Fruit fly (Drosophila melanogaster) whole organism, embryonic: Measurements from ENCODE around the gene Jhbp11.

Experiments used
- Asciz ChIP-seq: fragments of 200-800 bp; sonication (Bioruptor generic); optimal IDR thresholded peaks from 2 replicates; lab custom pipeline; 2017; ENCODE audit warnings: missing biosample characterization, mild to moderate bottlenecking, missing genetic modification characterization, missing genetic modification reagents
- CG10543 ChIP-seq: fragments of 200-800 bp; sonication (Bioruptor generic); optimal IDR thresholded peaks from 3 replicates; lab custom pipeline; 2017; ENCODE audit warnings: missing biosample characterization, mild to moderate bottlenecking, missing genetic modification characterization, moderate library complexity
- CG12236 ChIP-seq: fragments of 200-800 bp; sonication (Bioruptor generic); optimal IDR thresholded peaks from 2 replicates; lab custom pipeline; 2016; ENCODE audit warnings: missing biosample characterization, missing genetic modification characterization
- CG13123 ChIP-seq: fragments of 200-800 bp; sonication (Bioruptor generic); optimal IDR thresholded peaks from 2 replicates; lab custom pipeline; 2016; ENCODE audit warnings: missing biosample characterization, missing genetic modification characterization
- CG13624 ChIP-seq: fragments of 200-800 bp; sonication (Bioruptor generic); optimal IDR thresholded peaks from 2 replicates; lab custom pipeline; 2016; ENCODE audit warnings: missing biosample characterization, missing genetic modification characterization
- CG14710 ChIP-seq: fragments of 200-800 bp; sonication (Bioruptor generic); optimal IDR thresholded peaks from 3 replicates; lab custom pipeline; 2019; ENCODE audit warnings: missing biosample characterization, mild to moderate bottlenecking, missing genetic modification characterization, moderate library complexity
- CG17568 ChIP-seq: fragments of 200-800 bp; sonication (Bioruptor generic); optimal IDR thresholded peaks from 2 replicates; lab custom pipeline; 2018; ENCODE audit warnings: missing biosample characterization, mild to moderate bottlenecking, missing genetic modification characterization, moderate library complexity
- CG17802 ChIP-seq: fragments of 200-800 bp; sonication (Bioruptor generic); optimal IDR thresholded peaks from 2 replicates; lab custom pipeline; 2018; ENCODE audit warnings: missing biosample characterization, mild to moderate bottlenecking, missing genetic modification characterization, moderate library complexity
- CG18764 ChIP-seq: fragments of 200-800 bp; sonication (Bioruptor generic); optimal IDR thresholded peaks from 3 replicates; lab custom pipeline; 2016; ENCODE audit warnings: missing biosample characterization, missing genetic modification characterization
- CG2120 ChIP-seq: fragments of 200-800 bp; sonication (Bioruptor generic); optimal IDR thresholded peaks from 3 replicates; lab custom pipeline; 2016; ENCODE audit warnings: missing biosample characterization, missing genetic modification characterization
- CG2199 ChIP-seq: fragments of 200-800 bp; sonication (Bioruptor generic); IDR thresholded peaks from 3 replicates; pipeline ENCODE4 v1.3.6; 2022; ENCODE audit warnings: missing biosample characterization, missing genetic modification characterization
- CG2202 ChIP-seq: fragments of 200-800 bp; sonication (Bioruptor generic); optimal IDR thresholded peaks from 2 replicates; lab custom pipeline; 2018; ENCODE audit warnings: missing biosample characterization, mild to moderate bottlenecking, missing genetic modification characterization
- CG30020 ChIP-seq: fragments of 200-800 bp; optimal IDR thresholded peaks from 2 replicates; lab custom pipeline; 2019; ENCODE audit warnings: missing biosample characterization, mild to moderate bottlenecking, missing genetic modification characterization, moderate library complexity
- CG31365 ChIP-seq: fragments of 200-800 bp; sonication (Bioruptor generic); optimal IDR thresholded peaks from 2 replicates; lab custom pipeline; 2018; ENCODE audit warnings: missing biosample characterization, mild to moderate bottlenecking, missing genetic modification characterization
- CG3163 ChIP-seq: fragments of 200-800 bp; sonication (Bioruptor generic); optimal IDR thresholded peaks from 3 replicates; lab custom pipeline; 2016; ENCODE audit warnings: missing biosample characterization, missing genetic modification characterization
- CG33213 ChIP-seq: fragments of 200-800 bp; sonication (Bioruptor generic); optimal IDR thresholded peaks from 3 replicates; lab custom pipeline; 2016; ENCODE audit warnings: missing biosample characterization, missing genetic modification characterization
- CG34224 ChIP-seq: fragments of 200-800 bp; sonication (Bioruptor generic); IDR thresholded peaks from 3 replicates; pipeline ENCODE4 v1.3.6; 2022; ENCODE audit warnings: missing biosample characterization, missing genetic modification characterization; ENCODE audit not compliant: partially characterized antibody
- CG4617 ChIP-seq: fragments of 200-800 bp; sonication (Bioruptor generic); optimal IDR thresholded peaks from 3 replicates; lab custom pipeline; 2016; ENCODE audit warnings: missing biosample characterization, missing genetic modification characterization, borderline replicate concordance
- CG6254 ChIP-seq: fragments of 200-800 bp; sonication (Bioruptor generic); optimal IDR thresholded peaks from 3 replicates; lab custom pipeline; 2017; ENCODE audit warnings: mild to moderate bottlenecking, missing biosample characterization, missing genetic modification reagents, missing genetic modification characterization
- CG6854 ChIP-seq: fragments of 200-800 bp; sonication (Bioruptor generic); optimal IDR thresholded peaks from 3 replicates; lab custom pipeline; 2017; ENCODE audit warnings: missing biosample characterization, mild to moderate bottlenecking, missing genetic modification characterization
- CG7928 ChIP-seq: fragments of 200-800 bp; sonication (Bioruptor generic); optimal IDR thresholded peaks from 2 replicates; lab custom pipeline; 2017; ENCODE audit warnings: missing biosample characterization, mild to moderate bottlenecking, missing genetic modification characterization
- CG8290 ChIP-seq, 3 experiments: fragments of 200-800 bp; sonication (Bioruptor generic); optimal IDR thresholded peaks; 2 replicates each; lab custom pipeline; 2016 to 2019; ENCODE audit warnings: missing biosample characterization in 3 of 3, missing genetic modification characterization in 3 of 3, mild to moderate bottlenecking in 2 of 3, moderate library complexity in 1 of 3
- CG8478 ChIP-seq: fragments of >200 bp; optimal IDR thresholded peaks from 2 replicates; lab custom pipeline; 2018
- CG9817 ChIP-seq: fragments of 200-800 bp; sonication (Bioruptor generic); optimal IDR thresholded peaks from 2 replicates; lab custom pipeline; 2018; ENCODE audit warnings: missing biosample characterization, mild to moderate bottlenecking, missing genetic modification characterization, moderate library complexity
- CrebB ChIP-seq: fragments of 200-800 bp; sonication (Bioruptor generic); optimal IDR thresholded peaks from 3 replicates; lab custom pipeline; 2018; ENCODE audit warnings: missing biosample characterization, mild to moderate bottlenecking, missing genetic modification characterization
- D19A ChIP-seq: fragments of 200-800 bp; optimal IDR thresholded peaks from 3 replicates; lab custom pipeline; 2019; ENCODE audit warnings: missing biosample characterization, mild to moderate bottlenecking, missing genetic modification characterization, moderate library complexity
- Dek ChIP-seq: fragments of 200-800 bp; sonication (Bioruptor generic); optimal IDR thresholded peaks from 3 replicates; lab custom pipeline; 2019; ENCODE audit warnings: missing biosample characterization, mild to moderate bottlenecking, missing genetic modification characterization, moderate library complexity
- MESR4 ChIP-seq: fragments of 200-800 bp; sonication (Bioruptor generic); optimal IDR thresholded peaks from 2 replicates; lab custom pipeline; 2018; ENCODE audit warnings: missing biosample characterization, mild to moderate bottlenecking, missing genetic modification characterization, moderate library complexity
- NfI ChIP-seq: fragments of 200-800 bp; sonication (Bioruptor generic); optimal IDR thresholded peaks from 3 replicates; lab custom pipeline; 2018; ENCODE audit warnings: missing biosample characterization, mild to moderate bottlenecking, missing genetic modification characterization, moderate library complexity
- Rx ChIP-seq: fragments of 200-800 bp; sonication (Bioruptor generic); IDR thresholded peaks from 2 replicates; pipeline ENCODE4 v1.3.6; 2022; ENCODE audit warnings: missing biosample characterization, missing genetic modification characterization
- br ChIP-seq: fragments of >200 bp; optimal IDR thresholded peaks from 2 replicates; lab custom pipeline; 2017
- chif ChIP-seq, 2 experiments: fragments of 200-800 bp; sonication (Bioruptor generic); optimal IDR thresholded peaks; 3 replicates each; lab custom pipeline; 2016; ENCODE audit warnings: missing biosample characterization in 2 of 2, missing genetic modification characterization in 2 of 2
- croc ChIP-seq: fragments of 200-800 bp; sonication (Bioruptor generic); conservative IDR thresholded peaks from 3 replicates; pipeline ENCODE4 v1.3.6; 2022; ENCODE audit warnings: missing biosample characterization, missing genetic modification characterization
- crol ChIP-seq: fragments of 200-800 bp; sonication (Bioruptor generic); IDR thresholded peaks from 2 replicates; pipeline ENCODE4 v1.3.6; 2022; ENCODE audit warnings: missing biosample characterization, missing genetic modification characterization
- cwo ChIP-seq: fragments of 200-800 bp; sonication (Bioruptor generic); optimal IDR thresholded peaks from 3 replicates; lab custom pipeline; 2017; ENCODE audit warnings: missing biosample characterization, missing genetic modification characterization, mild to moderate bottlenecking, moderate library complexity, missing genetic modification reagents
- h ChIP-seq: fragments of >200 bp; optimal IDR thresholded peaks from 2 replicates; lab custom pipeline; 2017
- ham ChIP-seq: fragments of 200-800 bp; sonication (Bioruptor generic); IDR thresholded peaks from 2 replicates; pipeline ENCODE4 v1.3.6; 2022; ENCODE audit warnings: missing biosample characterization, missing genetic modification characterization
- kay ChIP-seq: fragments of 200-800 bp; sonication (Bioruptor generic); optimal IDR thresholded peaks from 2 replicates; lab custom pipeline; 2016; ENCODE audit warnings: missing biosample characterization, missing genetic modification characterization
- kni ChIP-seq: fragments of 200-800 bp; sonication (Bioruptor generic); optimal IDR thresholded peaks from 3 replicates; lab custom pipeline; 2017; ENCODE audit warnings: mild to moderate bottlenecking, missing biosample characterization, missing genetic modification reagents, missing genetic modification characterization
- mam ChIP-seq: fragments of 200-800 bp; sonication (Bioruptor generic); optimal IDR thresholded peaks from 3 replicates; lab custom pipeline; 2016; ENCODE audit warnings: missing biosample characterization, missing genetic modification characterization
- oc ChIP-seq: fragments of 200-800 bp; sonication (Bioruptor generic); optimal IDR thresholded peaks from 2 replicates; lab custom pipeline; 2018; ENCODE audit warnings: missing biosample characterization, mild to moderate bottlenecking, missing genetic modification characterization, moderate library complexity
- pfk ChIP-seq: fragments of 200-800 bp; sonication (Bioruptor generic); optimal IDR thresholded peaks from 2 replicates; lab custom pipeline; 2018; ENCODE audit warnings: missing biosample characterization, mild to moderate bottlenecking, missing genetic modification characterization, moderate library complexity
- ranshi ChIP-seq: fragments of 200-800 bp; sonication (Bioruptor generic); IDR thresholded peaks from 2 replicates; pipeline ENCODE4 v1.3.6; 2022; ENCODE audit warnings: missing biosample characterization, missing genetic modification characterization
- seq ChIP-seq: fragments of 200-800 bp; sonication (Bioruptor generic); IDR thresholded peaks from 2 replicates; pipeline ENCODE4 v1.3.6; 2022; ENCODE audit warnings: missing biosample characterization, missing genetic modification characterization
- slp2 ChIP-seq: fragments of 200-800 bp; sonication (Bioruptor generic); optimal IDR thresholded peaks from 2 replicates; lab custom pipeline; 2016; ENCODE audit warnings: missing biosample characterization, missing genetic modification characterization
- sqz ChIP-seq: fragments of 200-800 bp; sonication (Bioruptor generic); optimal IDR thresholded peaks from 3 replicates; lab custom pipeline; 2018; ENCODE audit warnings: missing biosample characterization, mild to moderate bottlenecking, missing genetic modification characterization
- stwl ChIP-seq: fragments of 200-800 bp; sonication (Bioruptor generic); optimal IDR thresholded peaks from 3 replicates; lab custom pipeline; 2018; ENCODE audit warnings: missing biosample characterization, mild to moderate bottlenecking, missing genetic modification characterization, moderate library complexity
- tup ChIP-seq: fragments of 200-800 bp; sonication (Bioruptor generic); optimal IDR thresholded peaks from 2 replicates; lab custom pipeline; 2016; ENCODE audit warnings: missing biosample characterization, mild to moderate bottlenecking, missing genetic modification characterization, moderate library complexity
- usp ChIP-seq: fragments of >200 bp; optimal IDR thresholded peaks from 2 replicates; lab custom pipeline; 2017; ENCODE audit warnings: missing biosample characterization, missing genetic modification characterization

Jhbp11 gene

DNA sequence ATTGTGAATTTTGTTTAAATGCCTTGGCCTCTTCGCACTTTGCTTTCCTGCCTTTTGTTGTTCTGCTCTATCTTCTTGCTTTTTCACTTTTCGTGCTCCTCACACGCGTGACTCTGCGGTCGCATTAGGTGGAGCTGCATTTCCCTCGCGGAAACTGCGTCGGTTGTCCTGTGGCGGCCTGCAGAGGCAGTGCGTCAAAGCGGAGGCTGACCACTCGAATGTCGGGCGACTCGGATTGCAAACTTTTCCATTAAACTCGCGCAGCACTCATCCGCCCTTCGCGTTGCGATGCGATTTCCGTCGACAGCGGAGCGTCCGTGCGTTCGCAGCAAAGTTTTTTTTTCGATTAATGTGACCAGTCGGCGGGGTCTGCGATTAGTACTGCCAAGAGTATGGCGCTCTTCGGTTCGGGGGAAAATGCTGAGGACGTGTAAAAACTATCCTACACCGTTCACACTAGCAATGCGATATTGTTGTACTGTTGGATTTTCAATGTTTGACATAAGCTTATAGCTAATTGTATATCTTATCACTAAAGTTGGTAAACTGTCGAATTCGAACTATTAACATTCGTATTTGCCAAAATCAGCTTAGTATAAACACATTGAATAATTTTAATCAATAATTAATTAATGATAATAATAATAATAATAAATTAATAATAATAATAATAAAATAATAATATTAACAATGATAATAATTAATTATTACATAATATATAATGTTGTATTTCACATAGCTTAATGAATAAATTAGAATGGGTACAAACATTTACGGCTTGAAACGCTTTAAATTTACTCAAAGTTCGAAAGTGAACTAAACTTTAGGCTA, 49.9 kb downstream of the Jhbp11 start, which contains the start of gene CG6051 (continued):
- no peak for TF ChIP-seq ham
- peak; percentile 3 for TF ChIP-seq CG8478 (lab: Kevin White, UChicago)
- TF ChIP-seq Dek (tag; lab: Kevin White, UChicago) = peak; percentile 1
- peak; percentile 30 for TF ChIP-seq CrebB
- TF ChIP-seq Asciz = peak; percentile 70
- peak; percentile 35 for TF ChIP-seq CG2202
- peak in 1 of 2 experiments; percentile 45 for TF ChIP-seq chif (GFP tag; optimal IDR thresholded peaks at IDR 0.05; lab: Kevin White, UChicago)
- TF ChIP-seq NfI = peak; percentile 66
- peak; percentile 25 for TF ChIP-seq stwl (tag; lab: Kevin White, UChicago)
- no peak for TF ChIP-seq CG12236 (GFP tag; lab: Kevin White, UChicago)
- TF ChIP-seq CG4617 (GFP tag; lab: Kevin White, UChicago) = peak; percentile 33
- no peak for TF ChIP-seq CG3163 (GFP tag; lab: Kevin White, UChicago)
- TF ChIP-seq CG8290 (GFP tag; optimal IDR thresholded peaks at IDR 0.05; lab: Kevin White, UChicago) = no peak
- peak in 1 of 2 experiments; percentile 89 for TF ChIP-seq CG8290 (tag; optimal IDR thresholded peaks at IDR 0.05; lab: Kevin White, UChicago)
- no peak for TF ChIP-seq crol (GFP tag; lab: Robert Waterston, UW)
- TF ChIP-seq CG30020 (tag; lab: Kevin White, UChicago) = peak; percentile 84
- TF ChIP-seq CG17568 = no peak
- TF ChIP-seq D19A (tag; lab: Kevin White, UChicago) = peak; percentile 33
- peak; percentile 48 for TF ChIP-seq pfk (GFP tag; lab: Kevin White, UChicago)
- TF ChIP-seq kay (GFP tag; lab: Kevin White, UChicago) = peak; percentile 13
- no peak for TF ChIP-seq usp
- no peak for TF ChIP-seq br
- TF ChIP-seq CG33213 (GFP tag; lab: Kevin White, UChicago) = peak; percentile 66
- TF ChIP-seq CG13123 (GFP tag; lab: Kevin White, UChicago) = no peak
- TF ChIP-seq CG6854 (GFP tag; lab: Kevin White, UChicago) = peak; percentile 6
- TF ChIP-seq seq (GFP tag; lab: Robert Waterston, UW) = no peak
- peak; percentile 56 for TF ChIP-seq kni
- TF ChIP-seq CG18764 (GFP tag; lab: Kevin White, UChicago) = peak; percentile 16
- no peak for TF ChIP-seq ranshi
- TF ChIP-seq MESR4 (GFP tag; lab: Kevin White, UChicago) = peak; percentile 83
- TF ChIP-seq CG10543 (GFP tag; lab: Kevin White, UChicago) = peak; percentile 57
- TF ChIP-seq CG31365 (tag; lab: Kevin White, UChicago) = peak; percentile 39
- TF ChIP-seq tup (GFP tag; lab: Kevin White, UChicago) = peak; percentile 40
- TF ChIP-seq CG2120 (GFP tag; lab: Kevin White, UChicago) = peak; percentile 69
- peak; percentile 45 for TF ChIP-seq oc (tag; lab: Kevin White, UChicago)
- TF ChIP-seq CG9817 (tag; lab: Kevin White, UChicago) = peak; percentile 69
- no peak for TF ChIP-seq h (lab: Kevin White, UChicago)
- no peak for TF ChIP-seq CG6254 (GFP tag; lab: Kevin White, UChicago)
- TF ChIP-seq CG13624 (GFP tag; lab: Kevin White, UChicago) = peak; percentile 51
- TF ChIP-seq CG34224 = no peak
- TF ChIP-seq croc (GFP tag; lab: Robert Waterston, UW) = no peak
- peak; percentile 63 for TF ChIP-seq mam (GFP tag; lab: Kevin White, UChicago)
- TF ChIP-seq CG2199 (GFP tag; lab: Robert Waterston, UW) = no peak
- peak; percentile 46 for TF ChIP-seq cwo (GFP tag; lab: Kevin White, UChicago)
- peak; percentile 35 for TF ChIP-seq CG7928 (GFP tag; lab: Kevin White, UChicago)
- TF ChIP-seq slp2 (GFP tag; lab: Kevin White, UChicago) = peak; percentile 13
- TF ChIP-seq CG17802 (tag; lab: Kevin White, UChicago) = peak; percentile 91
- TF ChIP-seq Rx (GFP tag; lab: Robert Waterston, UW) = no peak
- peak; percentile 95 for TF ChIP-seq sqz (GFP tag; lab: Kevin White, UChicago)
- peak; percentile 82 for TF ChIP-seq CG14710 (tag; lab: Kevin White, UChicago)
